Worm (Caenorhabditis elegans): ENCODE data around the gene pqn-74.

pqn-74 gene

ce11 chrIV:13313156-13313555, 18.1 kb downstream of the pqn-74 start:
- peak; percentile 78 for TF ChIP-seq lin-14 (GFP tag; optimal IDR thresholded peaks at IDR 0.05)
- TF ChIP-seq ceh-8 (GFP tag; optimal IDR thresholded peaks at IDR 0.05) = no peak
- no peak for TF ChIP-seq ces-1 (GFP tag; optimal IDR thresholded peaks at IDR 0.05)

ce11 chrIV:13311331-13312034, 19.7 kb downstream of the pqn-74 start:
- TF ChIP-seq mdl-1 (tag; optimal IDR thresholded peaks at IDR 0.05) (peak in 1 of 2 experiments; percentile 0), unc-98 (GFP tag; IDR thresholded peaks at IDR 0.05) (no peak), irx-1 (tag; optimal IDR thresholded peaks at IDR 0.05) (no peak), grh-1 (GFP tag; IDR thresholded peaks at IDR 0.05) (no peak), blmp-1 (tag; optimal IDR thresholded peaks at IDR 0.05) (peak; percentile 17), sox-4 (tag; optimal IDR thresholded peaks at IDR 0.05) (no peak), C16A3.4 (tag; optimal IDR thresholded peaks at IDR 0.05) (no peak), jun-1 (tag; optimal IDR thresholded peaks at IDR 0.05) (no peak), aly-2 (tag; optimal IDR thresholded peaks at IDR 0.05) (no peak), ceh-88 (GFP tag; IDR thresholded peaks at IDR 0.05) (no peak), nhr-85 (tag) (no peak), C04F5.9 (tag; optimal IDR thresholded peaks at IDR 0.05) (no peak), fkh-8 (tag; optimal IDR thresholded peaks at IDR 0.05) (no peak), lir-3 (tag; optimal IDR thresholded peaks at IDR 0.05; ENCODE audit: poor library complexity) (no peak), hlh-4 (tag; optimal IDR thresholded peaks at IDR 0.05) (no peak), pag-3 (tag; optimal IDR thresholded peaks at IDR 0.05; ENCODE audit: borderline replicate concordance, insufficient read depth) (no peak), nhr-71 (tag; optimal IDR thresholded peaks at IDR 0.05) (peak; percentile 25), aha-1 (tag; optimal IDR thresholded peaks at IDR 0.05) (no peak), ceh-90 (tag; optimal IDR thresholded peaks at IDR 0.05) (no peak), ceh-82 (tag; optimal IDR thresholded peaks at IDR 0.05) (no peak), skn-1 (tag; optimal IDR thresholded peaks at IDR 0.05) (no peak), ama-1 (optimal IDR thresholded peaks at IDR 0.05) (no peak), fkh-10 (GFP tag; optimal IDR thresholded peaks at IDR 0.05) (no peak), vab-15 (tag; optimal IDR thresholded peaks at IDR 0.05) (no peak), dpl-1 (GFP tag; optimal IDR thresholded peaks at IDR 0.05) (no peak), unc-30 (tag; optimal IDR thresholded peaks at IDR 0.05) (no peak), efl-1 (optimal IDR thresholded peaks at IDR 0.05) (peak; percentile 0 to 7), efl-1 (GFP tag; optimal IDR thresholded peaks at IDR 0.05 in 1 of 2) (no peak), lin-35 (GFP tag; optimal IDR thresholded peaks at IDR 0.05) (peak in 1 of 2 experiments; percentile 20), tlp-1 (tag; optimal IDR thresholded peaks at IDR 0.05) (no peak), unc-130 (tag; optimal IDR thresholded peaks at IDR 0.05) (no peak), nhr-20 (tag; optimal IDR thresholded peaks at IDR 0.05) (no peak), sptf-1 (tag; optimal IDR thresholded peaks at IDR 0.05) (no peak), egl-27 (tag; optimal IDR thresholded peaks at IDR 0.05) (no peak), lsy-2 (tag; optimal IDR thresholded peaks at IDR 0.05) (peak in 1 of 2 experiments; percentile 19), ceh-8 (GFP tag; optimal IDR thresholded peaks at IDR 0.05) (no peak), snu-23 (GFP tag; optimal IDR thresholded peaks at IDR 0.05) (peak; percentile 19)

- TF ChIP-seq lin-13 (GFP tag; optimal IDR thresholded peaks at IDR 0.05) = no peak
- no peak for TF ChIP-seq nhr-237 (tag; optimal IDR thresholded peaks at IDR 0.05)
- TF ChIP-seq swsn-7 (tag; optimal IDR thresholded peaks at IDR 0.05) = no peak
- no peak for TF ChIP-seq ceh-82 (tag; optimal IDR thresholded peaks at IDR 0.05)
- TF ChIP-seq pqm-1 (tag; optimal IDR thresholded peaks at IDR 0.05) = no peak
Measured at ce11 chrIV:13309636-13310035, 21.6 kb downstream of the pqn-74 start.

All from whole organism, L1 larva.